Fruit fly (Drosophila melanogaster): ENCODE measurements around the gene CG43221.
A peak's percentile ranks its signal among the peaks of the same experiment; 100 is the strongest.

Gene CG43221

DNA sequence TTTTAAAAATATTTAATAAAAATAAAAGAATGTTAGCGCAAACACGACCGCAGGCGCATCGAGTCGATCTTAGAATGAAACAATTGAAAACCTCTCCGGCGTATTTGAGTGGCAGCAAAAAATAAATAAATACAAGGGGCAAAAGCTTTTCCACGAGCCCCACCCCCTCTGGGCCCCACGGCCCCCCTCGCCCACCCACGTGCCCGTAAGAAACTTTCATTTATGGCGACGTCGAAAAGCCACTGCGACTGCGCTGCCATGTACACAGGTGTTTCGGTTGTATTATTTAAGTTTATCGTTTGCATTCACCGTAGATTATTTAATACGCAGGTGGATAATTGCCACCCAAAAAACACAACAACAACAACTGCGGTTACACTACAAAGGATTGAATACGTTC, 37.1 kb upstream of the CG43221 start:
- TF ChIP-seq esn (GFP tag; optimal IDR thresholded peaks at IDR 0.05) (no peak), cyc (GFP tag; optimal IDR thresholded peaks at IDR 0.05) (no peak), Sox102F (GFP tag; optimal IDR thresholded peaks at IDR 0.05) (no peak), CG6854 (GFP tag; optimal IDR thresholded peaks at IDR 0.05) (no peak), CG3032 (tag; optimal IDR thresholded peaks at IDR 0.05) (no peak), vri (GFP tag; optimal IDR thresholded peaks at IDR 0.05) (peak; percentile 30), Sox15 (GFP tag; optimal IDR thresholded peaks at IDR 0.05) (no peak), CG15336 (GFP tag; IDR thresholded peaks at IDR 0.05) (0 out of 2 replicates have a peak, but pooled peaks have one; percentile 9), fkh (GFP tag; optimal IDR thresholded peaks at IDR 0.05) (peak; percentile 74), CG6792 (GFP tag; optimal IDR thresholded peaks at IDR 0.05) (no peak), Met (GFP tag; optimal IDR thresholded peaks at IDR 0.05) (no peak)

DNA sequence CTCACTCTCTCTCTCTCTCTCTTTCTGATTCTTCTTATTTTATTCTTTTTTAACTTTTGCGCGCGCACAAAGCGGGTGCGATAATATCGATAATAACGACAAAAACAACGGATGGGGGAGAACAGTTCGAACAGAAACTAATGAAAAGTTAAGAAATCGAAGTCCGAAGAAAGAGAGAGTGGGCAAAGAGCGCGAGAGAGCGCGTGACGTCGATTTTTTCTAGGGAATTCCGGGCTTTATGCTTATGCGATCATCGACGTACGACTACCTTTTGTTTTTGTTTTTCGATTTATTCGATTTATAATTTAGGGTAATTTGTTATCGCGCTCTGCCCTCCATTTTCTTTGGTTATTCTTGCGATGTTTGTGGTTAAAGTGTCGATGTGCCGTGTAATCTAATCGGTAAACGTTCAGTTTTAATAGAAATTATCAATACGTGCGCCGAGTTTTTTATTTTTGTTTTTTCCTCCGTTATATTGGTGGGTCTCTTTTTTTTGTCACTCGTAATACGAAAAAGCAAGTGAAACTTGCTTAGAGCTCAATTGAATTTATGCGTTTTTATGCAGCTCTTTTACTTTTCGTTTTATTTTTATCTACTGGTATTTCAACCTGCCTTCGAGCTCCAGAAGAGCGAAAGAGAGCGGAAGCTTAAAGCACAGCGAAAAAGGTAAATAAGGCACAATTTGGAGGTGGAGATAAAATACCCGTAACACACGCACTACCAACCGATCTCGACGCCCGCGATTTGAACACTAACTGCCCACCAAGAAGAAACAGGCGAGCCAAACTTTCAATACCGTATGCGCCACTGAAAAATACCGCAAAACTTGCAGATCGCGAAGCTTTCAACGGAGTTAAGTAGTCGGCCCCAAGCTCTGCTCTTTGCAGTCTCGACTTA, 35.7 kb upstream of the CG43221 start, which contains the start of gene dl:
Gene dl, minus strand, starts transcription at position 757 of the 897 bp plus-strand sequence.
- no peak for TF ChIP-seq Eip93F (GFP tag; optimal IDR thresholded peaks at IDR 0.05)
- peak; percentile 53 for TF ChIP-seq Lpt (GFP tag; optimal IDR thresholded peaks at IDR 0.05)
- peak; percentile 76 for TF ChIP-seq pdm3 (GFP tag; optimal IDR thresholded peaks at IDR 0.05)
- TF ChIP-seq OdsH (GFP tag; optimal IDR thresholded peaks at IDR 0.05) = peak; percentile 67
- TF ChIP-seq Eip75B (GFP tag; optimal IDR thresholded peaks at IDR 0.05) = peak; percentile 45
- TF ChIP-seq CG9139 (GFP tag; optimal IDR thresholded peaks at IDR 0.05) = peak; percentile 2
- TF ChIP-seq Gug (GFP tag; IDR thresholded peaks at IDR 0.05) = no peak
- peak; percentile 70 for TF ChIP-seq CG15336 (GFP tag; IDR thresholded peaks at IDR 0.05)
- peak; percentile 78 for TF ChIP-seq svp (GFP tag)
- TF ChIP-seq CG34406 (GFP tag; optimal IDR thresholded peaks at IDR 0.05) = peak; percentile 38
- no peak for TF ChIP-seq CG3032 (tag; optimal IDR thresholded peaks at IDR 0.05)
- TF ChIP-seq dsx (GFP tag; optimal IDR thresholded peaks at IDR 0.05; ENCODE audit: poor library complexity, severe bottlenecking) = peak; percentile 4
- peak; percentile 36 for TF ChIP-seq CG10631 (GFP tag; optimal IDR thresholded peaks at IDR 0.05)
- TF ChIP-seq CG8319 (GFP tag; optimal IDR thresholded peaks at IDR 0.05) = no peak
- TF ChIP-seq CG8632 (GFP tag; optimal IDR thresholded peaks at IDR 0.05) = peak; percentile 11
- TF ChIP-seq eg (GFP tag; IDR thresholded peaks at IDR 0.05) = peak; percentile 67; the same call in 2 of the 3 replicates
- TF ChIP-seq CG11762 (GFP tag; optimal IDR thresholded peaks at IDR 0.05; ENCODE audit: insufficient read depth) = peak; percentile 33
- peak; percentile 2 for TF ChIP-seq lz (GFP tag; optimal IDR thresholded peaks at IDR 0.05)
- peak; percentile 46 for TF ChIP-seq CG6808 (GFP tag; optimal IDR thresholded peaks at IDR 0.05)
- TF ChIP-seq ss (GFP tag; optimal IDR thresholded peaks at IDR 0.05) = peak in 1 of 2 experiments; percentile 58
- TF ChIP-seq topi (GFP tag; optimal IDR thresholded peaks at IDR 0.05) = peak; percentile 28
- TF ChIP-seq CG6792 (GFP tag; optimal IDR thresholded peaks at IDR 0.05) = peak; percentile 34
- peak; percentile 12 for TF ChIP-seq CG7368 (GFP tag; optimal IDR thresholded peaks at IDR 0.05)
- TF ChIP-seq Sox15 (GFP tag; optimal IDR thresholded peaks at IDR 0.05) = peak; percentile 20
- TF ChIP-seq Hr38 (GFP tag; optimal IDR thresholded peaks at IDR 0.05) = no peak
- no peak for TF ChIP-seq CG31627 (GFP tag; optimal IDR thresholded peaks at IDR 0.05)
- peak; percentile 58 for TF ChIP-seq CG1621 (tag; optimal IDR thresholded peaks at IDR 0.05)
- TF ChIP-seq spab (GFP tag; optimal IDR thresholded peaks at IDR 0.05) = peak; percentile 42
- TF ChIP-seq CG6276 (GFP tag; optimal IDR thresholded peaks at IDR 0.05) = peak; percentile 75
- TF ChIP-seq CG16779 (tag; optimal IDR thresholded peaks at IDR 0.05) = no peak
- TF ChIP-seq cyc (GFP tag; optimal IDR thresholded peaks at IDR 0.05) = peak; percentile 37
- peak; percentile 49 for TF ChIP-seq Smox (GFP tag; optimal IDR thresholded peaks at IDR 0.05)
- no peak; the same call in 1 of the 3 replicates for TF ChIP-seq CG6163 (GFP tag; IDR thresholded peaks at IDR 0.05)
- no peak for TF ChIP-seq Ets21C (GFP tag; optimal IDR thresholded peaks at IDR 0.05)
- peak; percentile 43 for TF ChIP-seq CG3919 (GFP tag; optimal IDR thresholded peaks at IDR 0.05)
- peak; percentile 78 for TF ChIP-seq Hr4 (GFP tag; optimal IDR thresholded peaks at IDR 0.05)
- peak; percentile 35 for TF ChIP-seq Hr39 (GFP tag; optimal IDR thresholded peaks at IDR 0.05)
- TF ChIP-seq salr (GFP tag; optimal IDR thresholded peaks at IDR 0.05) = peak in 1 of 2 experiments; percentile 79
- peak; percentile 51 for TF ChIP-seq Met (GFP tag; optimal IDR thresholded peaks at IDR 0.05)
- TF ChIP-seq Eip78C (GFP tag) = peak; percentile 89
- TF ChIP-seq vri (GFP tag; optimal IDR thresholded peaks at IDR 0.05) = peak; percentile 72
- peak; percentile 36 for TF ChIP-seq esn (GFP tag; optimal IDR thresholded peaks at IDR 0.05)
- TF ChIP-seq CG11294 (GFP tag; IDR thresholded peaks at IDR 0.05) = peak; percentile 41; the same call in 1 of the 2 replicates
- TF ChIP-seq dac (GFP tag; optimal IDR thresholded peaks at IDR 0.05) = peak; percentile 68
